Fruit fly (Drosophila melanogaster) whole organism, embryonic: ENCODE results near the gene Atg8b.

Experiments
- CG11456 ChIP-seq: fragments of 200-800 bp; sonication (Bioruptor generic); IDR thresholded peaks from 3 replicates; pipeline ENCODE4 v1.3.6; 2022; ENCODE audit warnings: missing biosample characterization, missing genetic modification characterization
- CG12219 ChIP-seq: fragments of 200-800 bp; sonication (Bioruptor generic); optimal IDR thresholded peaks from 3 replicates; lab custom pipeline; 2018; ENCODE audit warnings: missing biosample characterization, mild to moderate bottlenecking, missing genetic modification characterization
- CG15601 ChIP-seq: fragments of 200-800 bp; sonication (Bioruptor generic); optimal IDR thresholded peaks from 3 replicates; lab custom pipeline; 2019; ENCODE audit warnings: missing biosample characterization, mild to moderate bottlenecking, missing genetic modification characterization, moderate library complexity
- CG2199 ChIP-seq: fragments of 200-800 bp; sonication (Bioruptor generic); IDR thresholded peaks from 3 replicates; pipeline ENCODE4 v1.3.6; 2022; ENCODE audit warnings: missing biosample characterization, missing genetic modification characterization
- CG32767 ChIP-seq: fragments of 200-800 bp; sonication (Bioruptor generic); IDR thresholded peaks from 2 replicates; pipeline ENCODE4 v1.3.6; 2022; ENCODE audit warnings: missing biosample characterization, missing genetic modification characterization
- CG4707 ChIP-seq: fragments of 200-800 bp; sonication (Bioruptor generic); optimal IDR thresholded peaks from 2 replicates; lab custom pipeline; 2018; ENCODE audit warnings: missing biosample characterization, mild to moderate bottlenecking, missing genetic modification characterization, moderate library complexity
- Dbx ChIP-seq: fragments of 200-800 bp; sonication (Bioruptor generic); IDR thresholded peaks from 3 replicates; pipeline ENCODE4 v1.3.6; 2022; ENCODE audit warnings: missing biosample characterization, missing genetic modification characterization
- Hr78 ChIP-seq, 2 experiments: fragments of 200-800 bp in 1 of 2; fragments of >200 bp in 1 of 2; sonication (Bioruptor generic) in 1 of 2; optimal IDR thresholded peaks; 2 replicates each; lab custom pipeline; 2017 to 2019; ENCODE audit warnings: missing biosample characterization in 2 of 2, missing genetic modification characterization in 2 of 2, mild to moderate bottlenecking in 1 of 2, moderate library complexity in 1 of 2
- Mad ChIP-seq: fragments of 200-800 bp; sonication (Bioruptor generic); optimal IDR thresholded peaks from 2 replicates; lab custom pipeline; 2016; ENCODE audit warnings: missing biosample characterization, missing genetic modification characterization
- NC2β ChIP-seq: fragments of 200-800 bp; sonication (Bioruptor generic); optimal IDR thresholded peaks from 2 replicates; lab custom pipeline; 2016; ENCODE audit warnings: missing biosample characterization, missing genetic modification characterization
- Pdp1 ChIP-seq, 2 experiments: fragments of 200-800 bp; sonication (Bioruptor generic); optimal IDR thresholded peaks; 3 replicates each; lab custom pipeline; 2016; ENCODE audit warnings: missing biosample characterization in 2 of 2, missing genetic modification characterization in 2 of 2, mild to moderate bottlenecking in 1 of 2, moderate library complexity in 1 of 2
- Ssrp ChIP-seq: fragments of 200-800 bp; sonication (Bioruptor generic); optimal IDR thresholded peaks from 2 replicates; lab custom pipeline; 2018; ENCODE audit warnings: missing biosample characterization, mild to moderate bottlenecking, missing genetic modification characterization, moderate library complexity
- Xbp1 ChIP-seq: fragments of 200-800 bp; sonication (Bioruptor generic); optimal IDR thresholded peaks from 3 replicates; lab custom pipeline; 2016; ENCODE audit warnings: missing biosample characterization, mild to moderate bottlenecking, missing genetic modification characterization
- cato ChIP-seq: fragments of 200-800 bp; sonication (Bioruptor generic); optimal IDR thresholded peaks from 2 replicates; lab custom pipeline; 2016; ENCODE audit warnings: missing biosample characterization, missing genetic modification characterization, borderline replicate concordance
- corto ChIP-seq: fragments of 200-800 bp; sonication (Bioruptor generic); optimal IDR thresholded peaks from 2 replicates; lab custom pipeline; 2016; ENCODE audit warnings: missing biosample characterization, mild to moderate bottlenecking, missing genetic modification characterization, moderate library complexity
- dan ChIP-seq: fragments of 200-800 bp; sonication (Bioruptor generic); IDR thresholded peaks from 2 replicates; pipeline ENCODE4 v1.3.6; 2022; ENCODE audit warnings: missing biosample characterization, missing genetic modification characterization
- exex ChIP-seq: fragments of 200-800 bp; sonication (Bioruptor generic); optimal IDR thresholded peaks from 4 replicates; lab custom pipeline; 2018; ENCODE audit warnings: missing biosample characterization, mild to moderate bottlenecking, missing genetic modification characterization, moderate library complexity
- hth ChIP-seq: fragments of >200 bp; optimal IDR thresholded peaks from 2 replicates; lab custom pipeline; 2017; ENCODE audit warnings: inconsistent platforms
- jing ChIP-seq: fragments of 200-800 bp; sonication (Bioruptor generic); optimal IDR thresholded peaks from 2 replicates; lab custom pipeline; 2018; ENCODE audit warnings: missing biosample characterization, mild to moderate bottlenecking, missing genetic modification characterization
- lbe ChIP-seq: fragments of 200-800 bp; sonication (Bioruptor generic); optimal IDR thresholded peaks from 2 replicates; lab custom pipeline; 2016; ENCODE audit warnings: missing biosample characterization, mild to moderate bottlenecking, missing genetic modification characterization
- sug ChIP-seq: fragments of 200-800 bp; optimal IDR thresholded peaks from 2 replicates; lab custom pipeline; 2019; ENCODE audit warnings: missing biosample characterization, mild to moderate bottlenecking, missing genetic modification characterization, moderate library complexity
- tin ChIP-seq: fragments of 200-800 bp; sonication (Bioruptor generic); optimal IDR thresholded peaks from 3 replicates; lab custom pipeline; 2016; ENCODE audit warnings: missing biosample characterization, missing genetic modification characterization
- wdn ChIP-seq: fragments of 200-800 bp; sonication (Bioruptor generic); IDR thresholded peaks from 2 replicates; pipeline ENCODE4 v1.3.6; 2022; ENCODE audit warnings: missing biosample characterization, missing genetic modification characterization

Atg8b gene

dm6 chr3R:17678138-17678873, 46.6 kb downstream of the Atg8b start:
- TF ChIP-seq NC2β (GFP tag; lab: Kevin White, UChicago), result no peak
- no peak for TF ChIP-seq CG12219 (GFP tag; lab: Kevin White, UChicago)
- TF ChIP-seq CG11456 (GFP tag; lab: Robert Waterston, UW), result no peak
- peak; percentile 42 for TF ChIP-seq exex (tag; lab: Kevin White, UChicago)
- peak; percentile 24 for TF ChIP-seq lbe (GFP tag; lab: Kevin White, UChicago)
- no peak for TF ChIP-seq hth (lab: Kevin White, UChicago)
- TF ChIP-seq Mad (GFP tag; lab: Kevin White, UChicago), result no peak
- TF ChIP-seq tin (GFP tag; lab: Kevin White, UChicago), result no peak
- no peak for TF ChIP-seq wdn (GFP tag; lab: Robert Waterston, UW)
- no peak for TF ChIP-seq CG4707 (GFP tag; lab: Kevin White, UChicago)
- no peak for TF ChIP-seq Dbx
- no peak for TF ChIP-seq Ssrp
- no peak for TF ChIP-seq dan (GFP tag; lab: Robert Waterston, UW)
- TF ChIP-seq Pdp1 (GFP tag; optimal IDR thresholded peaks at IDR 0.05; lab: Kevin White, UChicago), result peak in 1 of 2 experiments; percentile 7
- TF ChIP-seq Xbp1 (GFP tag; lab: Kevin White, UChicago), result peak; percentile 11
- TF ChIP-seq CG32767 (GFP tag; lab: Robert Waterston, UW), result no peak
- TF ChIP-seq cato (GFP tag; lab: Kevin White, UChicago), result no peak
- TF ChIP-seq jing (GFP tag; lab: Kevin White, UChicago), result no peak
- peak; percentile 33 for TF ChIP-seq sug
- TF ChIP-seq CG2199 (GFP tag; lab: Robert Waterston, UW), result peak; percentile 68
- no peak for TF ChIP-seq CG15601 (tag; lab: Kevin White, UChicago)
- TF ChIP-seq corto (GFP tag; lab: Kevin White, UChicago), result peak; percentile 29
- peak in 1 of 2 experiments; percentile 79 for TF ChIP-seq Hr78 (GFP tag; optimal IDR thresholded peaks at IDR 0.05; lab: Kevin White, UChicago)
